Worm (Caenorhabditis elegans) whole organism, L1 larva: ENCODE measurements around the gene C24A3.2.
A peak's percentile ranks its signal among the peaks of the same experiment; 100 is the strongest.

Experiments
- C04F5.9 ChIP-seq: sonication (generic microtip); optimal IDR thresholded peaks from 2 replicates; lab custom pipeline; 2016; ENCODE audit warnings: missing genetic modification characterization, missing compliant biosample characterization
- C34B4.2 ChIP-seq: sonication (generic microtip); optimal IDR thresholded peaks from 2 replicates; lab custom pipeline; 2017; ENCODE audit warnings: mild to moderate bottlenecking, missing genetic modification characterization, missing compliant biosample characterization
- Y116A8C.19 ChIP-seq: sonication (generic microtip); optimal IDR thresholded peaks from 2 replicates; lab custom pipeline; 2016; ENCODE audit warnings: missing compliant biosample characterization, missing genetic modification characterization, borderline replicate concordance
- aha-1 ChIP-seq: fragments of 150-350 bp; optimal IDR thresholded peaks from 2 replicates; lab custom pipeline; 2014; ENCODE audit warnings: missing biosample characterization, missing genetic modification characterization
- aly-2 ChIP-seq: fragments of 150-350 bp; optimal IDR thresholded peaks from 2 replicates; lab custom pipeline; 2014; ENCODE audit warnings: missing biosample characterization, missing genetic modification characterization
- ama-1 ChIP-seq: fragments of 150-350 bp; optimal IDR thresholded peaks from 2 replicates; lab custom pipeline; 2014
- ceh-63 ChIP-seq: fragments of 200-800 bp; sonication (Bioruptor generic); optimal IDR thresholded peaks from 2 replicates; lab custom pipeline; 2018; ENCODE audit warnings: mild to moderate bottlenecking, missing genetic modification characterization, missing compliant biosample characterization
- ceh-82 ChIP-seq, 3 experiments: fragments of 150-350 bp in 1 of 3; sonication (generic microtip) in 2 of 3; optimal IDR thresholded peaks; 2 replicates each; lab custom pipeline; 2014 to 2017; ENCODE audit warnings: missing biosample characterization in 3 of 3, missing genetic modification characterization in 3 of 3
- ceh-88 ChIP-seq: fragments of 200-800 bp; sonication (Bioruptor generic); IDR thresholded peaks from 2 replicates; pipeline ENCODE4 v1.3.6; 2022; ENCODE audit warnings: missing genetic modification characterization, missing compliant biosample characterization
- dpl-1 ChIP-seq, 3 experiments: fragments of 150-350 bp in 2 of 3; sonication (generic microtip) in 1 of 3; optimal IDR thresholded peaks; 2 replicates each; lab custom pipeline; 2014 to 2017; ENCODE audit warnings: missing biosample characterization in 3 of 3, missing genetic modification characterization in 3 of 3, missing genetic modification reagents in 3 of 3
- dsc-1 ChIP-seq: sonication (generic microtip); optimal IDR thresholded peaks from 2 replicates; lab custom pipeline; 2016; ENCODE audit warnings: mild to moderate bottlenecking, missing genetic modification characterization, missing compliant biosample characterization
- efl-1 ChIP-seq, 4 experiments: fragments of 150-350 bp; optimal IDR thresholded peaks in 3 of 4; peaks in 1 of 4; 1 replicate in 1 of 4; 2 replicates in 3 of 4; lab custom pipeline; 2014; ENCODE audit warnings: missing biosample characterization in 2 of 4, missing genetic modification characterization in 2 of 4, missing genetic modification reagents in 2 of 4
- egl-13 ChIP-seq: sonication (generic microtip); optimal IDR thresholded peaks from 2 replicates; lab custom pipeline; 2016; ENCODE audit warnings: missing genotype, missing genetic modification reagents, missing genetic modification characterization, missing compliant biosample characterization
- elt-2 ChIP-seq: sonication (generic microtip); optimal IDR thresholded peaks from 2 replicates; lab custom pipeline; 2016; ENCODE audit warnings: missing genetic modification characterization, mild to moderate bottlenecking, inconsistent platforms, missing compliant biosample characterization, missing genetic modification reagents
- elt-3 ChIP-seq, 6 experiments: fragments of 150-350 bp in 1 of 6; sonication (generic microtip); optimal IDR thresholded peaks; 2 replicates each; lab custom pipeline; 2017 to 2018; ENCODE audit warnings: missing biosample characterization in 6 of 6, missing genetic modification characterization in 6 of 6, inconsistent platforms in 1 of 6
- fkh-8 ChIP-seq: sonication (generic microtip); optimal IDR thresholded peaks from 2 replicates; lab custom pipeline; 2016; ENCODE audit warnings: mild to moderate bottlenecking, missing genetic modification characterization, missing compliant biosample characterization
- fos-1 ChIP-seq: fragments of 150-350 bp; optimal IDR thresholded peaks from 2 replicates; lab custom pipeline; 2014; ENCODE audit warnings: missing biosample characterization, missing genetic modification characterization
- grh-1 ChIP-seq: fragments of 200-800 bp; sonication (Bioruptor generic); IDR thresholded peaks from 2 replicates; pipeline ENCODE4 v1.3.6; 2022; ENCODE audit warnings: missing genetic modification reagents, missing genetic modification characterization, missing compliant biosample characterization
- hpl-2 ChIP-seq: fragments of 150-350 bp; optimal IDR thresholded peaks from 2 replicates; lab custom pipeline; 2014; ENCODE audit warnings: missing biosample characterization, missing genetic modification reagents, missing genetic modification characterization
- lin-14 ChIP-seq: fragments of 200-800 bp; sonication (Bioruptor generic); optimal IDR thresholded peaks from 2 replicates; lab custom pipeline; 2018; ENCODE audit warnings: mild to moderate bottlenecking, missing genetic modification characterization, moderate library complexity, missing compliant biosample characterization
- lin-15B ChIP-seq: fragments of 150-350 bp; sonication (generic microtip); optimal IDR thresholded peaks from 3 replicates; lab custom pipeline; 2014; ENCODE audit warnings: missing biosample characterization, missing genetic modification characterization
- lin-35 ChIP-seq, 2 experiments: fragments of 150-350 bp; optimal IDR thresholded peaks; 2 replicates each; lab custom pipeline; 2014; ENCODE audit warnings: missing biosample characterization in 2 of 2, missing genetic modification characterization in 2 of 2, missing genetic modification reagents in 2 of 2
- lsy-2 ChIP-seq, 2 experiments: fragments of 150-350 bp; optimal IDR thresholded peaks; 2 replicates each; lab custom pipeline; 2014; ENCODE audit warnings: missing biosample characterization in 2 of 2, missing genetic modification characterization in 2 of 2
- mab-9 ChIP-seq: fragments of 200-800 bp; sonication (Bioruptor generic); IDR thresholded peaks from 2 replicates; pipeline ENCODE4 v1.3.6; 2022; ENCODE audit warnings: missing genetic modification reagents, missing genetic modification characterization, missing compliant biosample characterization
- mdl-1 ChIP-seq, 2 experiments: fragments of 150-350 bp; optimal IDR thresholded peaks; 2 replicates each; lab custom pipeline; 2014 to 2017; ENCODE audit warnings: missing biosample characterization in 2 of 2, missing genetic modification characterization in 2 of 2, inconsistent platforms in 1 of 2
- nhr-11 ChIP-seq: fragments of 150-350 bp; optimal IDR thresholded peaks from 2 replicates; lab custom pipeline; 2014; ENCODE audit warnings: missing biosample characterization, missing genetic modification characterization
- nhr-19 ChIP-seq: fragments of 200-800 bp; sonication (Bioruptor generic); conservative IDR thresholded peaks from 2 replicates; pipeline ENCODE4 v1.3.6; 2022; ENCODE audit warnings: missing genetic modification characterization, missing compliant biosample characterization
- nhr-20 ChIP-seq: sonication (generic microtip); optimal IDR thresholded peaks from 2 replicates; lab custom pipeline; 2016; ENCODE audit warnings: mild to moderate bottlenecking, missing genetic modification characterization, missing compliant biosample characterization
- nhr-28 ChIP-seq: fragments of 150-350 bp; optimal IDR thresholded peaks from 2 replicates; lab custom pipeline; 2014; ENCODE audit warnings: missing biosample characterization, missing genetic modification characterization
- nhr-71 ChIP-seq: sonication (generic microtip); optimal IDR thresholded peaks from 2 replicates; lab custom pipeline; 2016; ENCODE audit warnings: mild to moderate bottlenecking, missing genetic modification characterization, moderate library complexity, missing compliant biosample characterization
- nhr-76 ChIP-seq: sonication (generic microtip); optimal IDR thresholded peaks from 2 replicates; lab custom pipeline; 2017; ENCODE audit warnings: missing biosample characterization, missing genetic modification characterization
- nhr-84 ChIP-seq: sonication (generic microtip); optimal IDR thresholded peaks from 2 replicates; lab custom pipeline; 2017; ENCODE audit warnings: missing biosample characterization, missing genetic modification characterization
- nhr-85 ChIP-seq: sonication (generic microtip); peaks from one replicate; lab custom pipeline; 2016; ENCODE audit warnings: missing genetic modification characterization, inconsistent platforms, missing compliant biosample characterization
- pag-3 ChIP-seq: sonication (generic microtip); optimal IDR thresholded peaks from 2 replicates; lab custom pipeline; 2017; ENCODE audit warnings: missing genetic modification characterization, mild to moderate bottlenecking, missing compliant biosample characterization, antibody characterized with exemption, borderline replicate concordance; ENCODE audit not compliant: insufficient read depth
- pax-3 ChIP-seq: fragments of 200-800 bp; sonication (Bioruptor generic); optimal IDR thresholded peaks from 2 replicates; lab custom pipeline; 2018; ENCODE audit warnings: mild to moderate bottlenecking, missing genetic modification characterization, moderate library complexity, missing compliant biosample characterization
- rnt-1 ChIP-seq: sonication (generic microtip); optimal IDR thresholded peaks from 2 replicates; lab custom pipeline; 2016; ENCODE audit warnings: mild to moderate bottlenecking, missing genetic modification characterization, moderate library complexity, missing compliant biosample characterization
- snu-23 ChIP-seq: sonication (generic microtip); optimal IDR thresholded peaks from 2 replicates; lab custom pipeline; 2016; ENCODE audit warnings: missing genetic modification characterization, missing compliant biosample characterization
- sptf-1 ChIP-seq: fragments of 150-350 bp; optimal IDR thresholded peaks from 2 replicates; lab custom pipeline; 2014; ENCODE audit warnings: missing biosample characterization, missing genetic modification characterization
- sup-37 ChIP-seq: fragments of 200-800 bp; sonication (Bioruptor generic); optimal IDR thresholded peaks from 2 replicates; lab custom pipeline; 2018; ENCODE audit warnings: mild to moderate bottlenecking, missing genetic modification characterization, missing compliant biosample characterization
- tbx-2 ChIP-seq: sonication (generic microtip); optimal IDR thresholded peaks from 2 replicates; lab custom pipeline; 2016; ENCODE audit warnings: missing genetic modification characterization, missing compliant biosample characterization
- unc-130 ChIP-seq: fragments of 150-350 bp; optimal IDR thresholded peaks from 2 replicates; lab custom pipeline; 2017; ENCODE audit warnings: missing biosample characterization, missing genetic modification characterization, inconsistent platforms
- unc-98 ChIP-seq: fragments of 200-800 bp; sonication (Bioruptor generic); IDR thresholded peaks from 2 replicates; pipeline ENCODE4 v1.3.6; 2022; ENCODE audit warnings: missing genetic modification characterization, missing compliant biosample characterization
- vab-15 ChIP-seq: sonication (generic microtip); optimal IDR thresholded peaks from 2 replicates; lab custom pipeline; 2017; ENCODE audit warnings: missing genotype, mild to moderate bottlenecking, missing genetic modification characterization, missing compliant biosample characterization
- zag-1 ChIP-seq: fragments of 150-350 bp; optimal IDR thresholded peaks from 2 replicates; lab custom pipeline; 2014; ENCODE audit warnings: missing biosample characterization, missing genetic modification characterization
- ztf-4 ChIP-seq: fragments of 150-350 bp; optimal IDR thresholded peaks from 2 replicates; lab custom pipeline; 2014; ENCODE audit warnings: missing biosample characterization, missing genetic modification characterization

The C24A3.2 gene

ce11 chrX:8986452-8986851 is 10.8 kb upstream of the C24A3.2 start:
- peak; percentile 98 for TF ChIP-seq pag-3
- peak; percentile 62 for TF ChIP-seq nhr-71 (tag; lab: Kevin White, UChicago)
- peak; percentile 40 for TF ChIP-seq nhr-19 (GFP tag; lab: Robert Waterston, UW)
- no peak for TF ChIP-seq unc-130
- TF ChIP-seq nhr-84 (tag; lab: Kevin White, UChicago) = no peak
- peak; percentile 51 for TF ChIP-seq rnt-1 (tag; lab: Kevin White, UChicago)
- no peak for TF ChIP-seq C34B4.2 (tag; lab: Kevin White, UChicago)
- no peak for TF ChIP-seq ceh-63 (GFP tag; lab: Kevin White, UChicago)
- TF ChIP-seq mdl-1 (tag; optimal IDR thresholded peaks at IDR 0.05; lab: Kevin White, UChicago) = peak in 1 of 2 experiments; percentile 49
- peak; percentile 54 for TF ChIP-seq nhr-20
- peak; percentile 91 for TF ChIP-seq lin-14 (GFP tag; lab: Kevin White, UChicago)
- TF ChIP-seq lsy-2 (tag; optimal IDR thresholded peaks at IDR 0.05; lab: Kevin White, UChicago) = peak in 1 of 2 experiments; percentile 31
- TF ChIP-seq snu-23 = peak; percentile 56
- no peak for TF ChIP-seq ceh-88 (GFP tag; lab: Robert Waterston, UW)

DNA sequence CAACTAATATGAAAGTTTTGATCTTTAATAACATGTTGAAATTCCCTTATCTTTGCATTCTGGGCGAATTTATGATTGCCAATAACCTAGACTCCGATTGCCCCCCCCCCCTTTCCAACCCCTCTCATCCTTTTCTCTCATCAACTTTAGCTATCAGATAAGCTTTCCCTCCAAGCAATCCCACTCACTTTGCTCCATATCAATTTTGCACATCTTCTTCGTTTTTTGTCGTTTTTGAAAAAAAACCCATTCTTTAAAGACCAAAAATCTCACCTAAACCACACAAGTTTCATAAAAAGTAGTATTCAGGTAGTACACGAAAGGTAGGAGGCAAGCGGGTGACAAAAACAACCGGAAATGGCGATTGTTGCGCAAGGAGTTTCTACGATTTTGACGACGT is 9.5 kb upstream of the C24A3.2 start, which contains the start of gene twk-18:
TSS of gene twk-18 (plus strand) at position 301 of the 400 bp plus-strand sequence.
- TF ChIP-seq ztf-4 (tag; lab: Kevin White, UChicago) (no peak), nhr-85 (no peak), sptf-1 (no peak), vab-15 (tag; lab: Kevin White, UChicago) (no peak), ceh-88 (GFP tag; lab: Robert Waterston, UW) (no peak), sup-37 (GFP tag; lab: Kevin White, UChicago) (no peak), nhr-11 (tag; lab: Kevin White, UChicago) (no peak), C04F5.9 (tag; lab: Kevin White, UChicago) (no peak), egl-13 (tag; lab: Kevin White, UChicago) (no peak), dpl-1 (GFP tag; optimal IDR thresholded peaks at IDR 0.05; lab: Kevin White, UChicago) (no peak), zag-1 (tag; lab: Kevin White, UChicago) (no peak), ceh-63 (GFP tag; lab: Kevin White, UChicago) (no peak)
- TF ChIP-seq, all 84 proteins: peak for 0

- TF ChIP-seq dsc-1 (tag; lab: Kevin White, UChicago) (no peak), nhr-20 (peak; percentile 86)
Measured at ce11 chrX:8991856-8992456, 5.3 kb upstream of the C24A3.2 start, which contains the start of gene C24A3.4. TSS of gene C24A3.4 (plus strand) at chrX:8992406.

DNA sequence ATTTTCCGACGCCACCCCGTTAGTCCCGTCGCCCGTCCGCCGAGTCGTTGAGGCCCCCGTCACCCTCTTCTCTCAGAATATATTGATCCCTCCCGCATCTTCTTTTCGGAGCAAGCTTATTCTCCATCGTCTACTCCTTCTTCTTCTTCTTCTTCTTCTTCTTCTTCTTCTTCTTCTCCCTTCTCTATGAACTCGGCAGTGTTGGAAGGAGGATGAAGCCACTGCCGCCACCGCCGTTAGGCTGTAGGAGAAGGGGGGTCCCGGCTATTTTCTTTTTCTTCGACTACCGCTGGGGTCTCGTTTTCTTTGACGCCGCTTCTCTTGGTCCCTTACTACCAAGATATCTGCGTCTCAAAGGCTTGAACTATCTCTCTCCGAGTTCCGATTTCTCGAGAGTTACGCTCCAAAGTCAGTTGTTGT is 1.8 kb upstream of the C24A3.2 start:
- TF ChIP-seq nhr-76 (no peak), nhr-85 (no peak), nhr-84 (tag; lab: Kevin White, UChicago) (no peak), dsc-1 (tag; lab: Kevin White, UChicago) (peak; percentile 40), aly-2 (no peak), elt-2 (tag; lab: Kevin White, UChicago) (no peak), Y116A8C.19 (tag; lab: Kevin White, UChicago) (no peak), nhr-28 (tag; lab: Kevin White, UChicago) (no peak), efl-1 (optimal IDR thresholded peaks at IDR 0.05; lab: Kevin White, UChicago) (no peak), efl-1 (GFP tag; optimal IDR thresholded peaks at IDR 0.05 in 1 of 2; lab: Kevin White, UChicago) (no peak), lin-15B (tag; lab: Kevin White, UChicago) (no peak), unc-98 (GFP tag; lab: Robert Waterston, UW) (no peak), aha-1 (tag; lab: Kevin White, UChicago) (no peak), fkh-8 (tag; lab: Kevin White, UChicago) (peak; percentile 54), pax-3 (tag; lab: Kevin White, UChicago) (no peak), hpl-2 (GFP tag; lab: Kevin White, UChicago) (no peak), grh-1 (GFP tag; lab: Robert Waterston, UW) (no peak), tbx-2 (peak; percentile 55), C34B4.2 (tag; lab: Kevin White, UChicago) (no peak), ceh-82 (tag; optimal IDR thresholded peaks at IDR 0.05; lab: Kevin White, UChicago) (peak in 2 of 3 experiments; percentile 53 to 59), nhr-71 (tag; lab: Kevin White, UChicago) (peak; percentile 68), ama-1 (lab: Kevin White, UChicago) (no peak), lin-35 (GFP tag; optimal IDR thresholded peaks at IDR 0.05; lab: Kevin White, UChicago) (peak in 1 of 2 experiments; percentile 11), elt-3 (tag; optimal IDR thresholded peaks at IDR 0.05; lab: Kevin White, UChicago) (no peak), fos-1 (tag; lab: Kevin White, UChicago) (no peak), mab-9 (GFP tag; lab: Robert Waterston, UW) (no peak), egl-13 (tag; lab: Kevin White, UChicago) (peak; percentile 49), pag-3 (no peak)
